Worm (Caenorhabditis elegans): ENCODE measurements around the gene zip-5.

- no peak for TF ChIP-seq snpc-4 (tag; optimal IDR thresholded peaks at IDR 0.05)
- no peak for TF ChIP-seq lin-15B (tag; optimal IDR thresholded peaks at IDR 0.05)
- TF ChIP-seq elt-2 (tag; optimal IDR thresholded peaks at IDR 0.05) = no peak
- TF ChIP-seq aly-2 (tag; optimal IDR thresholded peaks at IDR 0.05) = no peak
- no peak for TF ChIP-seq elt-3 (tag; optimal IDR thresholded peaks at IDR 0.05)
- TF ChIP-seq pqm-1 (tag; optimal IDR thresholded peaks at IDR 0.05) = no peak
- TF ChIP-seq jun-1 (tag; optimal IDR thresholded peaks at IDR 0.05) = no peak
- TF ChIP-seq nhr-12 (tag; optimal IDR thresholded peaks at IDR 0.05) = no peak
- TF ChIP-seq unc-62 (GFP tag; optimal IDR thresholded peaks at IDR 0.05) = no peak
- TF ChIP-seq egl-27 (tag; optimal IDR thresholded peaks at IDR 0.05) = no peak
- TF ChIP-seq ama-1 (optimal IDR thresholded peaks at IDR 0.05) = no peak
- TF ChIP-seq nhr-237 (tag; optimal IDR thresholded peaks at IDR 0.05) = no peak
Measured at ce11 chrV:13258909-13259361, 5.4 kb upstream of the zip-5 start, which contains the start of gene C34D1.4.
